Fruit fly (Drosophila melanogaster) Kc167 (cell line): ENCODE results near the gene CG13840.

Experiments
- Myc ChIP-seq: fragments of >200 bp; optimal IDR thresholded peaks from 2 replicates; lab custom pipeline; 2017; ENCODE audit warnings: missing external identifiers
- Sin3A ChIP-seq: fragments of >200 bp; optimal IDR thresholded peaks from 2 replicates; lab custom pipeline; 2018; ENCODE audit warnings: missing external identifiers
- h ChIP-seq: fragments of >200 bp; optimal IDR thresholded peaks from 3 replicates; lab custom pipeline; 2018; ENCODE audit warnings: missing external identifiers
- insv ChIP-seq: fragments of >200 bp; optimal IDR thresholded peaks from 3 replicates; lab custom pipeline; 2018; ENCODE audit warnings: missing external identifiers
- psq ChIP-seq: fragments of >200 bp; optimal IDR thresholded peaks from 2 replicates; lab custom pipeline; 2017; ENCODE audit warnings: missing external identifiers
- ttk ChIP-seq: sonication (Bioruptor generic); optimal IDR thresholded peaks from 2 replicates; lab custom pipeline; 2017; ENCODE audit warnings: missing external identifiers

dm6 chr3R:22793953-22794352 is 22.0 kb downstream of the CG13840 start:
- TF ChIP-seq Myc (no peak), Sin3A (lab: Kevin White, UChicago) (no peak), ttk (lab: Kevin White, UChicago) (no peak), psq (lab: Kevin White, UChicago) (no peak), h (lab: Kevin White, UChicago) (no peak), insv (lab: Kevin White, UChicago) (no peak)
